Fruit fly (Drosophila melanogaster): ENCODE results near the gene tim.

tim gene

DNA sequence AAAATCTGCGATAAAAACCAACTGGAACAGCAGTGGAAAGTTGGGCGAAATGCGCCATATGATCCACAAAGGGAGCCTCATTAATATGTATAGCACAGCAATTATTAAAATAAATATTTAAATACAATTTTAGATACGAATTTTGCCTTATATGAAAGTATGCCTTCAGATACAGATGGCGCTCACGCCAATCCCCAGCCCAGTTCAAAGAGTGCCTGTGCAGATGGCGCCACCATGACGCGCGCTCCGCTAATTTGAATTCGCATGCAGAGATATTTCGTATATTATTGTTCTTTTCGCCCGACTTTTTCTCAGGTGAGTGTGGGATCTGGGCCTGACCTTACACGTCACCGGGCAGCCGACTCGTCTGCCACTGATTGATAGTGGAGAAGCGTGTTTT lies 35.7 kb downstream of the tim start, which contains the start of gene Pgant4 (continued):
- TF ChIP-seq sna (GFP tag; IDR thresholded peaks at IDR 0.05; ENCODE audit: partially characterized antibody): no peak
- no peak for TF ChIP-seq dimm (GFP tag; IDR thresholded peaks at IDR 0.05)
- TF ChIP-seq C15 (GFP tag; IDR thresholded peaks at IDR 0.05): no peak
- TF ChIP-seq Bdp1 (GFP tag; optimal IDR thresholded peaks at IDR 0.05): no peak
- TF ChIP-seq CG8388 (GFP tag; optimal IDR thresholded peaks at IDR 0.05): no peak
- peak; percentile 19 for TF ChIP-seq BEAF-32 (GFP tag; optimal IDR thresholded peaks at IDR 0.05)
- no peak for TF ChIP-seq CG3281 (GFP tag; optimal IDR thresholded peaks at IDR 0.05)
- no peak for TF ChIP-seq sim (GFP tag; IDR thresholded peaks at IDR 0.05)
- TF ChIP-seq HmgZ (tag; optimal IDR thresholded peaks at IDR 0.05): peak; percentile 53
- TF ChIP-seq wek (GFP tag; optimal IDR thresholded peaks at IDR 0.05): peak; percentile 18
- peak; percentile 48 for TF ChIP-seq bab2 (GFP tag; optimal IDR thresholded peaks at IDR 0.05)
- TF ChIP-seq sob (GFP tag; IDR thresholded peaks at IDR 0.05): peak; percentile 78
- TF ChIP-seq CG7963 (GFP tag; IDR thresholded peaks at IDR 0.05; ENCODE audit: partially characterized antibody): no peak
- TF ChIP-seq grn (GFP tag; optimal IDR thresholded peaks at IDR 0.05): no peak
- peak; percentile 15; the same call in 1 of the 2 replicates for TF ChIP-seq Nf-YA (GFP tag; IDR thresholded peaks at IDR 0.05)
- TF ChIP-seq CG17328 (GFP tag; IDR thresholded peaks at IDR 0.05): peak; percentile 60
- TF ChIP-seq CG6854 (GFP tag; optimal IDR thresholded peaks at IDR 0.05): no peak
- TF ChIP-seq Dip3 (GFP tag; optimal IDR thresholded peaks at IDR 0.05): no peak
- TF ChIP-seq Poxn (GFP tag; IDR thresholded peaks at IDR 0.05): no peak
- no peak for TF ChIP-seq MBD-R2 (GFP tag; IDR thresholded peaks at IDR 0.05)
- peak in 1 of 2 experiments; percentile 40 for TF ChIP-seq bsh (GFP tag; optimal IDR thresholded peaks at IDR 0.05)
- no peak for TF ChIP-seq CrebB (tag; optimal IDR thresholded peaks at IDR 0.05)
- TF ChIP-seq NFAT (GFP tag; IDR thresholded peaks at IDR 0.05): peak; percentile 94
- TF ChIP-seq CG14050 (GFP tag; IDR thresholded peaks at IDR 0.05): no peak; the same call in 2 of the 3 replicates
- TF ChIP-seq gcm (GFP tag; optimal IDR thresholded peaks at IDR 0.05): no peak
- peak; percentile 61 for TF ChIP-seq Meics (GFP tag; optimal IDR thresholded peaks at IDR 0.05)
- TF ChIP-seq ranshi (GFP tag; IDR thresholded peaks at IDR 0.05): peak; percentile 42; the same call in 1 of the 2 replicates
- no peak for TF ChIP-seq danr (GFP tag; IDR thresholded peaks at IDR 0.05)
- peak; percentile 46; the same call in 1 of the 2 replicates for TF ChIP-seq ttk (GFP tag; IDR thresholded peaks at IDR 0.05)
- TF ChIP-seq CG10565 (GFP tag; optimal IDR thresholded peaks at IDR 0.05): no peak
- TF ChIP-seq CG12744 (GFP tag; optimal IDR thresholded peaks at IDR 0.05): peak; percentile 45
- TF ChIP-seq shn (GFP tag; optimal IDR thresholded peaks at IDR 0.05): no peak
- peak; percentile 28 for TF ChIP-seq CG18619 (GFP tag; optimal IDR thresholded peaks at IDR 0.05)
- TF ChIP-seq CG32767 (GFP tag; IDR thresholded peaks at IDR 0.05): no peak
- TF ChIP-seq gsb-n (tag; optimal IDR thresholded peaks at IDR 0.05): peak; percentile 89
- TF ChIP-seq CG1233 (GFP tag; optimal IDR thresholded peaks at IDR 0.05): peak; percentile 47
- TF ChIP-seq CG6254 (GFP tag; optimal IDR thresholded peaks at IDR 0.05): no peak
- TF ChIP-seq pzg (GFP tag; optimal IDR thresholded peaks at IDR 0.05): peak; percentile 20
- TF ChIP-seq lab (GFP tag; optimal IDR thresholded peaks at IDR 0.05): no peak
- peak; percentile 13 for TF ChIP-seq HLH54F (GFP tag; optimal IDR thresholded peaks at IDR 0.05)
- TF ChIP-seq Mad (GFP tag; optimal IDR thresholded peaks at IDR 0.05): peak; percentile 2
- no peak for TF ChIP-seq CG7786 (GFP tag; optimal IDR thresholded peaks at IDR 0.05)
- no peak for TF ChIP-seq CG17385 (GFP tag; optimal IDR thresholded peaks at IDR 0.05)
- no peak for TF ChIP-seq Blimp-1 (GFP tag; optimal IDR thresholded peaks at IDR 0.05)
- no peak for TF ChIP-seq ems (GFP tag; optimal IDR thresholded peaks at IDR 0.05)
- TF ChIP-seq p53 (GFP tag; optimal IDR thresholded peaks at IDR 0.05): no peak
- TF ChIP-seq luna (GFP tag; optimal IDR thresholded peaks at IDR 0.05): no peak
- TF ChIP-seq CG34224 (GFP tag; IDR thresholded peaks at IDR 0.05; ENCODE audit: partially characterized antibody): no peak
- no peak for TF ChIP-seq Hr39 (optimal IDR thresholded peaks at IDR 0.05)
- peak; percentile 55; the same call in 1 of the 2 replicates for TF ChIP-seq CG7372 (GFP tag; IDR thresholded peaks at IDR 0.05)
- TF ChIP-seq CG17612 (GFP tag; IDR thresholded peaks at IDR 0.05): no peak
- no peak for TF ChIP-seq Hmx (GFP tag; optimal IDR thresholded peaks at IDR 0.05)
